Worm (Caenorhabditis elegans) whole organism, L4 larva: ENCODE measurements around the gene msp-36.

ENCODE experiments used
- ZK546.5 ChIP-seq, 2 experiments: sonication (generic microtip); optimal IDR thresholded peaks; 2 replicates each; lab custom pipeline; 2017; ENCODE audit warnings: missing biosample characterization in 2 of 2, missing genetic modification characterization in 2 of 2
- lin-15B ChIP-seq: fragments of 150-350 bp; sonication (generic microtip); optimal IDR thresholded peaks from 3 replicates; lab custom pipeline; 2014; ENCODE audit warnings: missing biosample characterization, missing genetic modification characterization
- mdl-1 ChIP-seq, 2 experiments: fragments of 150-350 bp in 1 of 2; sonication (generic microtip) in 1 of 2; optimal IDR thresholded peaks; 2 replicates each; lab custom pipeline; 2014 to 2017; ENCODE audit warnings: missing biosample characterization in 2 of 2, missing genetic modification characterization in 2 of 2
- mxl-2 ChIP-seq: fragments of 200-800 bp; sonication (Bioruptor generic); conservative IDR thresholded peaks from 2 replicates; pipeline ENCODE4 v1.3.6; 2022; ENCODE audit warnings: missing genetic modification reagents, missing genetic modification characterization, missing compliant biosample characterization
- nhr-237 ChIP-seq: sonication (generic microtip); optimal IDR thresholded peaks from 2 replicates; lab custom pipeline; 2017; ENCODE audit warnings: missing biosample characterization, missing genetic modification characterization
- nhr-28 ChIP-seq: fragments of 150-350 bp; optimal IDR thresholded peaks from 2 replicates; lab custom pipeline; 2014; ENCODE audit warnings: missing biosample characterization, missing genetic modification characterization
- nhr-77 ChIP-seq: fragments of 150-350 bp; optimal IDR thresholded peaks from 2 replicates; lab custom pipeline; 2014; ENCODE audit warnings: missing biosample characterization, missing genetic modification characterization

- TF ChIP-seq ZK546.5 (tag; optimal IDR thresholded peaks at IDR 0.05; lab: Kevin White, UChicago): no peak
- TF ChIP-seq lin-15B (tag; lab: Kevin White, UChicago): no peak
- no peak for TF ChIP-seq nhr-237 (tag; lab: Kevin White, UChicago)
- TF ChIP-seq nhr-77 (tag; lab: Kevin White, UChicago): no peak
- TF ChIP-seq mxl-2 (GFP tag; lab: Robert Waterston, UW): no peak
- TF ChIP-seq mdl-1 (tag; optimal IDR thresholded peaks at IDR 0.05; lab: Kevin White, UChicago): no peak
- TF ChIP-seq nhr-28 (tag; lab: Kevin White, UChicago): no peak
These were observed 47.0 kb upstream of the msp-36 start for ce11 chrIV:10048268-10048667.
